Worm (Caenorhabditis elegans) whole organism, L4 larva: ENCODE data around the gene otpl-3.

Experiments
- R02D3.7 ChIP-seq: fragments of 150-350 bp; sonication (generic microtip); optimal IDR thresholded peaks from 3 replicates; lab custom pipeline; 2014; ENCODE audit warnings: missing biosample characterization, missing genetic modification characterization
- lsy-2 ChIP-seq, 2 experiments: fragments of 150-350 bp in 1 of 2; sonication (generic microtip) in 1 of 2; optimal IDR thresholded peaks; 2 replicates each; lab custom pipeline; 2014 to 2017; ENCODE audit warnings: missing biosample characterization in 2 of 2, missing genetic modification characterization in 2 of 2

ce11 chrX:6893074-6893473 lies 31.5 kb downstream of the otpl-3 start:
- TF ChIP-seq R02D3.7 (no peak), lsy-2 (tag; optimal IDR thresholded peaks at IDR 0.05; lab: Kevin White, UChicago) (no peak)
